Worm (Caenorhabditis elegans): ENCODE measurements around the gene str-250.

ce11 chrV:13890473-13890872 is 28.0 kb upstream of the str-250 start, which contains the start of gene lbp-8:
- TF ChIP-seq efl-1 (optimal IDR thresholded peaks at IDR 0.05), result no peak
- TF ChIP-seq efl-1 (GFP tag; optimal IDR thresholded peaks at IDR 0.05 in 1 of 2), result no peak
- TF ChIP-seq zip-4 (GFP tag; optimal IDR thresholded peaks at IDR 0.05), result no peak
- no peak for TF ChIP-seq snpc-4 (tag; optimal IDR thresholded peaks at IDR 0.05)
- TF ChIP-seq jun-1 (tag; optimal IDR thresholded peaks at IDR 0.05), result no peak
- no peak for TF ChIP-seq fkh-10 (GFP tag; optimal IDR thresholded peaks at IDR 0.05)
- no peak for TF ChIP-seq ztf-4 (tag; optimal IDR thresholded peaks at IDR 0.05)
- TF ChIP-seq pqm-1 (tag; optimal IDR thresholded peaks at IDR 0.05), result no peak
- TF ChIP-seq efl-3 (GFP tag; optimal IDR thresholded peaks at IDR 0.05), result no peak
- TF ChIP-seq ama-1 (optimal IDR thresholded peaks at IDR 0.05), result no peak
- TF ChIP-seq unc-30 (tag; optimal IDR thresholded peaks at IDR 0.05), result no peak
- TF ChIP-seq lin-39 (tag; optimal IDR thresholded peaks at IDR 0.05), result no peak
- no peak for TF ChIP-seq nhr-11 (tag; optimal IDR thresholded peaks at IDR 0.05)
- TF ChIP-seq lin-35 (GFP tag; optimal IDR thresholded peaks at IDR 0.05), result no peak

Measured in whole organism, L1 larva.